Worm (Caenorhabditis elegans): ENCODE data around the gene kvs-3.

Gene kvs-3

ce11 chrV:9334216-9334615 is 16.1 kb downstream of the kvs-3 start, which contains the start of gene ucp-4 (continued):
- TF ChIP-seq mes-2 (tag; optimal IDR thresholded peaks at IDR 0.05; ENCODE audit: poor library complexity, severe bottlenecking): no peak
- no peak for TF ChIP-seq mdt-29 (GFP tag; IDR thresholded peaks at IDR 0.05)
- peak in 1 of 2 experiments; percentile 30 for TF ChIP-seq unc-62 (GFP tag; optimal IDR thresholded peaks at IDR 0.05 in 1 of 2)
- TF ChIP-seq unc-62 (tag; optimal IDR thresholded peaks at IDR 0.05): no peak
- TF ChIP-seq dmd-6 (GFP tag; IDR thresholded peaks at IDR 0.05): peak; percentile 75
- no peak for TF ChIP-seq lin-13 (GFP tag; optimal IDR thresholded peaks at IDR 0.05)
- no peak for TF ChIP-seq daf-8 (GFP tag; IDR thresholded peaks at IDR 0.05)
- TF ChIP-seq nhr-237 (tag; optimal IDR thresholded peaks at IDR 0.05): no peak
- TF ChIP-seq lin-39 (tag; optimal IDR thresholded peaks at IDR 0.05): no peak
- TF ChIP-seq dpl-1 (GFP tag; optimal IDR thresholded peaks at IDR 0.05): no peak
- no peak for TF ChIP-seq nhr-76 (tag; optimal IDR thresholded peaks at IDR 0.05)
- TF ChIP-seq zfp-3 (GFP tag; conservative IDR thresholded peaks at IDR 0.05): no peak
- TF ChIP-seq tra-1 (GFP tag; IDR thresholded peaks at IDR 0.05): 0 out of 2 replicates have a peak, but pooled peaks have one; percentile 35
- TF ChIP-seq hlh-11 (tag; optimal IDR thresholded peaks at IDR 0.05): peak; percentile 29
- no peak for TF ChIP-seq mep-1 (tag; optimal IDR thresholded peaks at IDR 0.05)
- TF ChIP-seq nhr-6 (tag; optimal IDR thresholded peaks at IDR 0.05): no peak
- TF ChIP-seq aha-1 (tag): no peak
- no peak for TF ChIP-seq nhr-77 (tag; optimal IDR thresholded peaks at IDR 0.05)
- peak; percentile 8 for TF ChIP-seq dve-1 (tag; optimal IDR thresholded peaks at IDR 0.05; ENCODE audit: insufficient read depth)
- TF ChIP-seq daf-16 (GFP tag; optimal IDR thresholded peaks at IDR 0.05): no peak
- peak; percentile 20 for TF ChIP-seq daf-16 (tag; optimal IDR thresholded peaks at IDR 0.05)
- peak; percentile 62; the same call in 1 of the 2 replicates for TF ChIP-seq ceh-20 (GFP tag; IDR thresholded peaks at IDR 0.05)
- TF ChIP-seq hlh-30 (tag; optimal IDR thresholded peaks at IDR 0.05; ENCODE audit: insufficient read depth): peak; percentile 14
- peak; percentile 85 for TF ChIP-seq T20F7.1 (GFP tag; optimal IDR thresholded peaks at IDR 0.05)

ce11 chrV:9336462-9336861 is 18.4 kb downstream of the kvs-3 start, which contains the start of gene coq-6:
coq-6 (plus strand) TSS chrV:9336762.
- TF ChIP-seq arid-1 (GFP tag; conservative IDR thresholded peaks at IDR 0.05) (no peak), aha-1 (tag) (peak; percentile 69)

- TF ChIP-seq hif-1 (tag; optimal IDR thresholded peaks at IDR 0.05) (peak in 1 of 2 experiments; percentile 32), dve-1 (tag; optimal IDR thresholded peaks at IDR 0.05; ENCODE audit: insufficient read depth) (no peak), mxl-3 (GFP tag; optimal IDR thresholded peaks at IDR 0.05) (no peak), ctbp-1 (GFP tag; IDR thresholded peaks at IDR 0.05) (no peak), rbr-2 (tag; optimal IDR thresholded peaks at IDR 0.05) (no peak), mes-2 (tag; optimal IDR thresholded peaks at IDR 0.05; ENCODE audit: poor library complexity, severe bottlenecking) (peak; percentile 64), daf-8 (GFP tag; IDR thresholded peaks at IDR 0.05) (no peak), ZK337.2 (GFP tag; IDR thresholded peaks at IDR 0.05) (no peak), fkh-10 (GFP tag; optimal IDR thresholded peaks at IDR 0.05) (no peak), mxl-2 (GFP tag; conservative IDR thresholded peaks at IDR 0.05) (no peak), snpc-4 (tag; optimal IDR thresholded peaks at IDR 0.05) (no peak), arid-1 (GFP tag; conservative IDR thresholded peaks at IDR 0.05) (no peak), ceh-82 (tag; optimal IDR thresholded peaks at IDR 0.05) (no peak), daf-16 (GFP tag; optimal IDR thresholded peaks at IDR 0.05) (no peak), daf-16 (tag; optimal IDR thresholded peaks at IDR 0.05) (peak; percentile 29), ztf-7 (tag; optimal IDR thresholded peaks at IDR 0.05) (no peak), ces-1 (GFP tag; optimal IDR thresholded peaks at IDR 0.05) (no peak), nhr-11 (tag; optimal IDR thresholded peaks at IDR 0.05) (no peak), aly-2 (tag; optimal IDR thresholded peaks at IDR 0.05) (no peak), tra-1 (GFP tag; IDR thresholded peaks at IDR 0.05) (no peak), ama-1 (optimal IDR thresholded peaks at IDR 0.05) (peak; percentile 96), nhr-42 (GFP tag; IDR thresholded peaks at IDR 0.05) (peak; percentile 73; the same call in 1 of the 2 replicates), F10B5.3 (tag; optimal IDR thresholded peaks at IDR 0.05) (no peak), nhr-41 (GFP tag; IDR thresholded peaks at IDR 0.05) (no peak), ceh-32 (tag; optimal IDR thresholded peaks at IDR 0.05; ENCODE audit: poor library complexity) (no peak), lim-7 (GFP tag; IDR thresholded peaks at IDR 0.05) (no peak), saeg-2 (GFP tag; IDR thresholded peaks at IDR 0.05) (no peak), unc-130 (GFP tag; optimal IDR thresholded peaks at IDR 0.05) (no peak), nhr-48 (tag; optimal IDR thresholded peaks at IDR 0.05) (no peak), snpc-1.2 (GFP tag; IDR thresholded peaks at IDR 0.05) (no peak; the same call in 1 of the 2 replicates), ZK546.5 (tag; optimal IDR thresholded peaks at IDR 0.05) (no peak)
These were observed 20.3 kb downstream of the kvs-3 start for ce11 chrV:9338452-9338851.

All from whole organism, L4 larva.